Worm (Caenorhabditis elegans) whole organism, late embryonic: ENCODE results near the gene str-205.
A peak's percentile ranks its signal among the peaks of the same experiment; 100 is the strongest.

Experiments used
- ceh-18 ChIP-seq: sonication (generic microtip); optimal IDR thresholded peaks from 2 replicates; lab custom pipeline; 2016; ENCODE audit warnings: missing genetic modification characterization, missing compliant biosample characterization
- ceh-19 ChIP-seq: fragments of 200-800 bp; sonication (Bioruptor generic); optimal IDR thresholded peaks from 2 replicates; lab custom pipeline; 2018; ENCODE audit warnings: mild to moderate bottlenecking, missing genetic modification characterization, missing compliant biosample characterization
- ceh-30 ChIP-seq: fragments of 150-350 bp; optimal IDR thresholded peaks from 2 replicates; lab custom pipeline; 2014; ENCODE audit warnings: missing biosample characterization, missing genetic modification characterization
- ceh-9 ChIP-seq: sonication (generic microtip); optimal IDR thresholded peaks from 2 replicates; lab custom pipeline; 2016; ENCODE audit warnings: mild to moderate bottlenecking, missing genetic modification characterization, inconsistent platforms, missing compliant biosample characterization
- fkh-10 ChIP-seq: fragments of 150-350 bp; optimal IDR thresholded peaks from 2 replicates; lab custom pipeline; 2014; ENCODE audit warnings: missing biosample characterization, missing genetic modification reagents, missing genetic modification characterization
- hlh-13 ChIP-seq: fragments of 200-800 bp; sonication (Bioruptor generic); optimal IDR thresholded peaks from 2 replicates; lab custom pipeline; 2018; ENCODE audit warnings: mild to moderate bottlenecking, missing genetic modification characterization, missing compliant biosample characterization
- nhr-11 ChIP-seq: fragments of 150-350 bp; optimal IDR thresholded peaks from 2 replicates; lab custom pipeline; 2014; ENCODE audit warnings: missing biosample characterization, missing genetic modification characterization
- nhr-232 ChIP-seq: sonication (generic microtip); optimal IDR thresholded peaks from 2 replicates; lab custom pipeline; 2016; ENCODE audit warnings: missing genetic modification characterization, missing compliant biosample characterization
- pqm-1 ChIP-seq: sonication (generic microtip); optimal IDR thresholded peaks from 2 replicates; lab custom pipeline; 2016; ENCODE audit warnings: missing genetic modification characterization, missing compliant biosample characterization
- sox-4 ChIP-seq: sonication (generic microtip); optimal IDR thresholded peaks from 2 replicates; lab custom pipeline; 2017; ENCODE audit warnings: mild to moderate bottlenecking, missing genetic modification characterization, inconsistent platforms, missing compliant biosample characterization
- ttx-3 ChIP-seq: sonication (generic microtip); optimal IDR thresholded peaks from 2 replicates; lab custom pipeline; 2016; ENCODE audit warnings: missing genetic modification reagents, missing genetic modification characterization, missing compliant biosample characterization
- unc-55 ChIP-seq: sonication (generic microtip); optimal IDR thresholded peaks from 2 replicates; lab custom pipeline; 2017; ENCODE audit warnings: missing biosample characterization, missing genetic modification reagents, missing genetic modification characterization
- zip-5 ChIP-seq: sonication (generic microtip); optimal IDR thresholded peaks from 2 replicates; lab custom pipeline; 2016; ENCODE audit warnings: missing genetic modification characterization, missing compliant biosample characterization

DNA sequence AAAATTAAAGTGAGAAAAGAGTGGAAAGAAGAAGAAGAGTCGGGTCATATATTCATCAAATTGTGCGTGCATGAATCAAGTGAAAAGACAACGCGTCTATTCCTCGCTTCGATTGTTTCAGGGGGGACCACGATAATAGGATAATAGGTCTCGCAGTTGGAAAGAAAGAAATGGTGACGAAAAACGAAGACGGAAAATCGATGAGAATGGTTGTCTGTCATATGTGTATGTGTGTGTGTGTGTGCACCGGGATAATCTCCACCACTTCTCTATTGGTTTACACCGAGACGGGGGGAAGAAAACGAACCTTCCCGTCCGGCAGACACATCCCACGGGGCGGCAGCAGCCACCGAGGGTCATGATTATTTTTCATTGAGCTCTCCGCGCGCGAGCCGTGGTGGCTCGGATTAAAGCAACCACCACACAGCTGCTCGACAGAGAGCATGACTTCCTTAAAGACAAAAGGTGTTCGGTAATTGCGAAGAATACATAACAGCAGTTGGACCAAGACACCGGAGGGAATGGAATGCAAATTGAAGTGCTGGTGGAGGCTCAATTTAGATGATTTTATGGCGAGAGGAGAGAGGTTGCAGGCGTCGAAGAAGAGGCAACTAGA, 34.4 kb upstream of the str-205 start:
- TF ChIP-seq ceh-19: peak; percentile 60
- TF ChIP-seq nhr-11 (tag; lab: Kevin White, UChicago): no peak
- no peak for TF ChIP-seq sox-4
- TF ChIP-seq zip-5: no peak
- TF ChIP-seq ceh-9 (tag; lab: Kevin White, UChicago): no peak
- no peak for TF ChIP-seq ttx-3 (tag; lab: Kevin White, UChicago)
- TF ChIP-seq pqm-1 (tag; lab: Kevin White, UChicago): no peak
- TF ChIP-seq ceh-18 (tag; lab: Kevin White, UChicago): peak; percentile 39
- peak; percentile 81 for TF ChIP-seq unc-55 (GFP tag; lab: Kevin White, UChicago)
- TF ChIP-seq nhr-232: no peak
- no peak for TF ChIP-seq fkh-10
- TF ChIP-seq hlh-13 (GFP tag; lab: Kevin White, UChicago): no peak
- no peak for TF ChIP-seq ceh-30 (tag; lab: Kevin White, UChicago)
